Fruit fly (Drosophila melanogaster) S2 (cell line): ENCODE results near the gene CG2901.

ENCODE experiments used
- CG8478 ChIP-seq: fragments of >200 bp; optimal IDR thresholded peaks from 2 replicates; lab custom pipeline; 2018
- CTCF ChIP-seq, 2 experiments: fragments of >200 bp; optimal IDR thresholded peaks; 2 replicates each; lab custom pipeline; 2018

CG2901 gene

dm6 chrX:3866104-3866503 is 38.1 kb downstream of the CG2901 start:
- TF ChIP-seq CTCF (optimal IDR thresholded peaks at IDR 0.05; lab: Kevin White, UChicago) (no peak), CG8478 (no peak)

dm6 chrX:3866844-3867457 is 39.0 kb downstream of the CG2901 start:
- TF ChIP-seq CTCF (optimal IDR thresholded peaks at IDR 0.05; lab: Kevin White, UChicago) (no peak), CG8478 (no peak)

- TF ChIP-seq CG8478 (no peak), CTCF (optimal IDR thresholded peaks at IDR 0.05; lab: Kevin White, UChicago) (no peak)
These were observed 39.8 kb downstream of the CG2901 start for dm6 chrX:3867782-3868181.

- TF ChIP-seq CG8478: no peak
- no peak for TF ChIP-seq CTCF (optimal IDR thresholded peaks at IDR 0.05; lab: Kevin White, UChicago)
These were observed 40.5 kb downstream of the CG2901 start, which contains the start of gene CG2930 for dm6 chrX:3868456-3869023. CG2930 (plus strand) TSS chrX:3868973.

dm6 chrX:3869092-3869491 is 41.1 kb downstream of the CG2901 start:
- TF ChIP-seq CG8478 (no peak), CTCF (optimal IDR thresholded peaks at IDR 0.05; lab: Kevin White, UChicago) (no peak)

dm6 chrX:3870577-3870976 is 42.6 kb downstream of the CG2901 start:
- no peak for TF ChIP-seq CTCF (optimal IDR thresholded peaks at IDR 0.05; lab: Kevin White, UChicago)

- TF ChIP-seq CTCF (optimal IDR thresholded peaks at IDR 0.05; lab: Kevin White, UChicago) (no peak), CG8478 (no peak)
These were observed 44.0 kb downstream of the CG2901 start, which contains the start of gene yin for dm6 chrX:3871889-3872409. yin (minus strand) TSS chrX:3871939.

- TF ChIP-seq CTCF (optimal IDR thresholded peaks at IDR 0.05; lab: Kevin White, UChicago) (no peak), CG8478 (no peak)
These were observed 46.5 kb downstream of the CG2901 start for dm6 chrX:3874452-3874851.

dm6 chrX:3874949-3875348 is 47.0 kb downstream of the CG2901 start:
- no peak for TF ChIP-seq CTCF (optimal IDR thresholded peaks at IDR 0.05; lab: Kevin White, UChicago)

dm6 chrX:3880645-3881316 is 52.8 kb downstream of the CG2901 start, which contains the start of gene VhaAC39-1:
VhaAC39-1 (plus strand) TSS chrX:3880748.
- TF ChIP-seq CG8478: no peak
- TF ChIP-seq CTCF (optimal IDR thresholded peaks at IDR 0.05; lab: Kevin White, UChicago): peak in 1 of 2 experiments; percentile 19
